Worm (Caenorhabditis elegans): Measurements from ENCODE around the gene pat-9.

pat-9 gene

ce11 chrX:16558776-16559175 is 22.1 kb downstream of the pat-9 start (continued):
- no peak for TF ChIP-seq fkh-10 (GFP tag; optimal IDR thresholded peaks at IDR 0.05)
- TF ChIP-seq efl-1 (optimal IDR thresholded peaks at IDR 0.05) = no peak
- peak in 1 of 2 experiments; percentile 78 for TF ChIP-seq efl-1 (GFP tag; optimal IDR thresholded peaks at IDR 0.05 in 1 of 2)
- no peak for TF ChIP-seq nhr-12 (tag; optimal IDR thresholded peaks at IDR 0.05)
- TF ChIP-seq tbx-2 (tag; optimal IDR thresholded peaks at IDR 0.05) = peak; percentile 4
- TF ChIP-seq hpl-2 (GFP tag; optimal IDR thresholded peaks at IDR 0.05) = no peak
- no peak for TF ChIP-seq egl-13 (tag; optimal IDR thresholded peaks at IDR 0.05)
- no peak for TF ChIP-seq ceh-82 (tag; optimal IDR thresholded peaks at IDR 0.05)
- TF ChIP-seq nhr-71 (tag; optimal IDR thresholded peaks at IDR 0.05) = peak; percentile 54
- peak; percentile 2 for TF ChIP-seq lin-13 (GFP tag; optimal IDR thresholded peaks at IDR 0.05)
- TF ChIP-seq unc-30 (tag; optimal IDR thresholded peaks at IDR 0.05) = no peak
- TF ChIP-seq unc-62 (GFP tag; optimal IDR thresholded peaks at IDR 0.05) = no peak
- TF ChIP-seq sox-4 (tag; optimal IDR thresholded peaks at IDR 0.05) = no peak
- TF ChIP-seq ceh-63 (GFP tag; optimal IDR thresholded peaks at IDR 0.05) = no peak
- no peak for TF ChIP-seq pax-3 (tag; optimal IDR thresholded peaks at IDR 0.05)
- no peak for TF ChIP-seq dpl-1 (GFP tag; optimal IDR thresholded peaks at IDR 0.05)
- no peak for TF ChIP-seq nhr-84 (tag; optimal IDR thresholded peaks at IDR 0.05)
- no peak for TF ChIP-seq ztf-11 (tag; optimal IDR thresholded peaks at IDR 0.05)
- TF ChIP-seq skn-1 (tag; optimal IDR thresholded peaks at IDR 0.05) = no peak
- no peak for TF ChIP-seq xbp-1 (tag; optimal IDR thresholded peaks at IDR 0.05)
- no peak for TF ChIP-seq efl-3 (GFP tag; optimal IDR thresholded peaks at IDR 0.05)
- peak; percentile 62 for TF ChIP-seq nhr-90 (tag; optimal IDR thresholded peaks at IDR 0.05; ENCODE audit: poor library complexity)
- no peak for TF ChIP-seq unc-86 (tag; optimal IDR thresholded peaks at IDR 0.05)
- TF ChIP-seq nhr-11 (tag; optimal IDR thresholded peaks at IDR 0.05) = no peak
- peak; percentile 14 to 23 for TF ChIP-seq lsy-2 (tag; optimal IDR thresholded peaks at IDR 0.05)
- peak; percentile 47 for TF ChIP-seq fos-1 (tag; optimal IDR thresholded peaks at IDR 0.05)
- TF ChIP-seq aha-1 (tag; optimal IDR thresholded peaks at IDR 0.05) = no peak
- no peak for TF ChIP-seq unc-130 (tag; optimal IDR thresholded peaks at IDR 0.05)
- peak; percentile 39 for TF ChIP-seq lin-39 (tag; optimal IDR thresholded peaks at IDR 0.05)
- TF ChIP-seq swsn-7 (tag; optimal IDR thresholded peaks at IDR 0.05) = peak; percentile 16
- no peak for TF ChIP-seq ztf-4 (tag; optimal IDR thresholded peaks at IDR 0.05)
- TF ChIP-seq fkh-8 (tag; optimal IDR thresholded peaks at IDR 0.05) = no peak
- TF ChIP-seq mep-1 (tag; optimal IDR thresholded peaks at IDR 0.05) = peak; percentile 22
- peak; percentile 13 for TF ChIP-seq elt-2 (tag; optimal IDR thresholded peaks at IDR 0.05)
- TF ChIP-seq lir-3 (tag; optimal IDR thresholded peaks at IDR 0.05; ENCODE audit: poor library complexity) = peak; percentile 18
- no peak for TF ChIP-seq sptf-1 (tag; optimal IDR thresholded peaks at IDR 0.05)
- no peak for TF ChIP-seq C04F5.9 (tag; optimal IDR thresholded peaks at IDR 0.05)
- TF ChIP-seq mdl-1 (tag; optimal IDR thresholded peaks at IDR 0.05) = no peak
- TF ChIP-seq ceh-88 (GFP tag; IDR thresholded peaks at IDR 0.05) = no peak
- no peak for TF ChIP-seq sup-37 (GFP tag; optimal IDR thresholded peaks at IDR 0.05)

ce11 chrX:16559387-16559786 is 22.7 kb downstream of the pat-9 start:
- TF ChIP-seq efl-1 (optimal IDR thresholded peaks at IDR 0.05) (no peak), efl-1 (GFP tag; optimal IDR thresholded peaks at IDR 0.05 in 1 of 2) (no peak), elt-3 (tag; optimal IDR thresholded peaks at IDR 0.05) (peak in 2 of 6 experiments; percentile 19 to 71), lin-14 (GFP tag; optimal IDR thresholded peaks at IDR 0.05) (peak; percentile 54), blmp-1 (tag; optimal IDR thresholded peaks at IDR 0.05) (peak; percentile 90)
